Fruit fly (Drosophila melanogaster) whole organism, prepupa: Measurements from ENCODE around the gene CG1103.

Source experiments
- Blimp-1 ChIP-seq: fragments of 200-800 bp; sonication (Bioruptor generic); optimal IDR thresholded peaks from 3 replicates; lab custom pipeline; 2017; ENCODE audit warnings: missing biosample characterization, missing genetic modification characterization, mild to moderate bottlenecking, moderate library complexity, missing genetic modification reagents
- CG11294 ChIP-seq: fragments of 200-800 bp; sonication (Bioruptor generic); IDR thresholded peaks from 2 replicates; pipeline ENCODE4 v1.3.6; 2022; ENCODE audit warnings: missing biosample characterization, missing genetic modification characterization
- CG32006 ChIP-seq: fragments of 200-800 bp; sonication (Bioruptor generic); optimal IDR thresholded peaks from 3 replicates; lab custom pipeline; 2017; ENCODE audit warnings: missing biosample characterization, mild to moderate bottlenecking, missing genetic modification characterization
- CG6276 ChIP-seq: fragments of 200-800 bp; sonication (Bioruptor generic); optimal IDR thresholded peaks from 2 replicates; lab custom pipeline; 2017; ENCODE audit warnings: missing biosample characterization, mild to moderate bottlenecking, missing genetic modification characterization
- CG6792 ChIP-seq: fragments of 200-800 bp; sonication (Bioruptor generic); optimal IDR thresholded peaks from 3 replicates; lab custom pipeline; 2016; ENCODE audit warnings: missing biosample characterization, missing genetic modification characterization
- CG6854 ChIP-seq: fragments of 200-800 bp; sonication (Bioruptor generic); optimal IDR thresholded peaks from 2 replicates; lab custom pipeline; 2017; ENCODE audit warnings: missing biosample characterization, mild to moderate bottlenecking, missing genetic modification characterization
- Eip75B ChIP-seq: fragments of 200-800 bp; sonication (Bioruptor generic); optimal IDR thresholded peaks from 3 replicates; lab custom pipeline; 2016; ENCODE audit warnings: missing biosample characterization, missing genetic modification characterization
- Eip93F ChIP-seq: fragments of 200-800 bp; sonication (Bioruptor generic); optimal IDR thresholded peaks from 2 replicates; lab custom pipeline; 2016; ENCODE audit warnings: missing biosample characterization, mild to moderate bottlenecking, missing genetic modification characterization
- Ets21C ChIP-seq: fragments of 200-800 bp; sonication (Bioruptor generic); optimal IDR thresholded peaks from 3 replicates; lab custom pipeline; 2016; ENCODE audit warnings: missing biosample characterization, missing genetic modification characterization
- Hr4 ChIP-seq: fragments of 200-800 bp; sonication (Bioruptor generic); optimal IDR thresholded peaks from 3 replicates; lab custom pipeline; 2016; ENCODE audit warnings: missing biosample characterization, missing genetic modification characterization
- OdsH ChIP-seq: fragments of 200-800 bp; sonication (Bioruptor generic); optimal IDR thresholded peaks from 3 replicates; lab custom pipeline; 2016; ENCODE audit warnings: missing biosample characterization, missing genetic modification characterization
- Sox102F ChIP-seq: fragments of 200-800 bp; sonication (Bioruptor generic); optimal IDR thresholded peaks from 2 replicates; lab custom pipeline; 2016; ENCODE audit warnings: missing biosample characterization, mild to moderate bottlenecking, missing genetic modification characterization
- fd85E ChIP-seq: fragments of 200-800 bp; sonication (Bioruptor generic); optimal IDR thresholded peaks from 3 replicates; lab custom pipeline; 2016; ENCODE audit warnings: missing biosample characterization, missing genetic modification characterization
- ss ChIP-seq, 2 experiments: fragments of 200-800 bp; sonication (Bioruptor generic); optimal IDR thresholded peaks; 2 replicates in 1 of 2; 3 replicates in 1 of 2; lab custom pipeline; 2017 to 2018; ENCODE audit warnings: mild to moderate bottlenecking in 2 of 2, missing biosample characterization in 2 of 2, missing genetic modification characterization in 2 of 2, moderate library complexity in 1 of 2

dm6 chr3R:4318589-4318988, 19.0 kb upstream of the CG1103 start:
- no peak for TF ChIP-seq CG6276 (GFP tag; lab: Kevin White, UChicago)
- TF ChIP-seq fd85E (GFP tag; lab: Kevin White, UChicago): no peak
- no peak for TF ChIP-seq Eip93F
- TF ChIP-seq Eip75B (GFP tag; lab: Kevin White, UChicago): no peak
- TF ChIP-seq CG6792 (GFP tag; lab: Kevin White, UChicago): no peak
- TF ChIP-seq CG32006 (GFP tag; lab: Kevin White, UChicago): no peak
- no peak for TF ChIP-seq Hr4 (GFP tag; lab: Kevin White, UChicago)
- TF ChIP-seq Sox102F (GFP tag; lab: Kevin White, UChicago): no peak
- no peak for TF ChIP-seq CG6854 (GFP tag; lab: Kevin White, UChicago)
- TF ChIP-seq Blimp-1 (GFP tag; lab: Kevin White, UChicago): no peak
- no peak for TF ChIP-seq Ets21C (GFP tag; lab: Kevin White, UChicago)
- TF ChIP-seq ss (GFP tag; optimal IDR thresholded peaks at IDR 0.05; lab: Kevin White, UChicago): no peak
- TF ChIP-seq CG11294 (GFP tag; lab: Robert Waterston, UW): no peak
- TF ChIP-seq OdsH (GFP tag; lab: Kevin White, UChicago): no peak
